Worm (Caenorhabditis elegans): Measurements from ENCODE around the gene F07G6.8.
"Not testable (repeated sequence)": the region's sequence is repeated elsewhere in the genome, so short reads cannot be mapped to it uniquely, and the experiment has no call there.

Gene F07G6.8

ce11 chrX:1720359-1720758 lies at the start of gene F07G6.8:
F07G6.8 (minus strand) TSS chrX:1720459.
- no peak for TF ChIP-seq aly-2 (tag; optimal IDR thresholded peaks at IDR 0.05)
- no peak for TF ChIP-seq mdl-1 (tag; optimal IDR thresholded peaks at IDR 0.05)
- TF ChIP-seq lsy-12 (tag; optimal IDR thresholded peaks at IDR 0.05): no peak
- no peak for TF ChIP-seq unc-62 (GFP tag; optimal IDR thresholded peaks at IDR 0.05)
- TF ChIP-seq nhr-237 (tag; optimal IDR thresholded peaks at IDR 0.05): no peak
- TF ChIP-seq R02D3.7 (tag; optimal IDR thresholded peaks at IDR 0.05): no peak
- TF ChIP-seq lin-39 (tag; optimal IDR thresholded peaks at IDR 0.05): no peak
- no peak for TF ChIP-seq nhr-43 (tag; optimal IDR thresholded peaks at IDR 0.05; ENCODE audit: poor library complexity, severe bottlenecking)
- TF ChIP-seq elt-1 (tag; optimal IDR thresholded peaks at IDR 0.05): no peak
- TF ChIP-seq pha-4 (tag; optimal IDR thresholded peaks at IDR 0.05): no peak

ce11 chrX:1769636-1770035 lies 49.4 kb upstream of the F07G6.8 start:
- no peak for TF ChIP-seq ZK546.5 (tag; optimal IDR thresholded peaks at IDR 0.05)
- TF ChIP-seq skn-1 (tag; optimal IDR thresholded peaks at IDR 0.05): no peak
- TF ChIP-seq nfya-1 (tag; optimal IDR thresholded peaks at IDR 0.05; ENCODE audit: insufficient read depth): no peak
- TF ChIP-seq nhr-43 (tag; optimal IDR thresholded peaks at IDR 0.05; ENCODE audit: poor library complexity, severe bottlenecking): no peak
- no peak for TF ChIP-seq R02D3.7 (tag; optimal IDR thresholded peaks at IDR 0.05)
- TF ChIP-seq ztf-11 (tag; optimal IDR thresholded peaks at IDR 0.05): no peak
- TF ChIP-seq snpc-4 (tag; optimal IDR thresholded peaks at IDR 0.05): no peak
- TF ChIP-seq nhr-12 (tag; optimal IDR thresholded peaks at IDR 0.05): no peak
- TF ChIP-seq mdl-1 (tag; optimal IDR thresholded peaks at IDR 0.05): no peak
- TF ChIP-seq pha-4 (tag; optimal IDR thresholded peaks at IDR 0.05): no peak
- TF ChIP-seq elt-1 (tag; optimal IDR thresholded peaks at IDR 0.05): no peak
- no peak for TF ChIP-seq nhr-77 (tag; optimal IDR thresholded peaks at IDR 0.05)
- TF ChIP-seq unc-62 (GFP tag; optimal IDR thresholded peaks at IDR 0.05): no peak
- no peak for TF ChIP-seq egl-5 (tag; optimal IDR thresholded peaks at IDR 0.05)
- TF ChIP-seq elt-3 (tag; optimal IDR thresholded peaks at IDR 0.05): no peak
- no peak for TF ChIP-seq hmg-11 (tag; optimal IDR thresholded peaks at IDR 0.05)

- TF ChIP-seq nhr-77, ceh-16, tbx-2 (tag; optimal IDR thresholded peaks at IDR 0.05): not testable (repeated sequence)
Observed at ce11 chrX:1748476-1748875, 28.2 kb upstream of the F07G6.8 start, which contains the start of gene Y75D11A.6. Y75D11A.6 (minus strand) TSS chrX:1748576.

- not testable (repeated sequence) for TF ChIP-seq tbx-2, ceh-16, lin-39 (tag; optimal IDR thresholded peaks at IDR 0.05)
Observed at ce11 chrX:1746117-1746516, 25.9 kb upstream of the F07G6.8 start, which contains the start of gene Y75D11A.3. Y75D11A.3 (minus strand) TSS chrX:1746217.

- not testable (repeated sequence) for TF ChIP-seq nfya-1 (tag; optimal IDR thresholded peaks at IDR 0.05; ENCODE audit: insufficient read depth); ama-1 (optimal IDR thresholded peaks at IDR 0.05); lsy-12 (tag; optimal IDR thresholded peaks at IDR 0.05)
Observed at ce11 chrX:1742530-1742929, 22.3 kb upstream of the F07G6.8 start, which contains the start of gene Y75D11A.2. Y75D11A.2 (plus strand) TSS chrX:1742830.

- TF ChIP-seq mml-1 (tag; optimal IDR thresholded peaks at IDR 0.05) (no peak), nhr-25 (tag; optimal IDR thresholded peaks at IDR 0.05) (no peak), nhr-77 (tag; optimal IDR thresholded peaks at IDR 0.05) (no peak), aly-2 (tag; optimal IDR thresholded peaks at IDR 0.05) (no peak), egl-27 (tag; optimal IDR thresholded peaks at IDR 0.05) (no peak), pqm-1 (tag; optimal IDR thresholded peaks at IDR 0.05) (no peak), nhr-43 (tag; optimal IDR thresholded peaks at IDR 0.05; ENCODE audit: poor library complexity, severe bottlenecking) (no peak), nhr-28 (tag; optimal IDR thresholded peaks at IDR 0.05) (no peak), tbx-2 (tag; optimal IDR thresholded peaks at IDR 0.05) (no peak), ceh-28 (tag; optimal IDR thresholded peaks at IDR 0.05) (no peak), nhr-11 (tag; optimal IDR thresholded peaks at IDR 0.05) (no peak), eor-1 (tag; optimal IDR thresholded peaks at IDR 0.05) (no peak)
Observed at ce11 chrX:1737606-1738005, 17.3 kb upstream of the F07G6.8 start, which contains the start of gene F07G6.10. F07G6.10 (plus strand) TSS chrX:1737906.

All from whole organism, L3 larva.